Fruit fly (Drosophila melanogaster) whole organism, embryonic: ENCODE data around the gene HemK1.

Source experiments
- Atf3 ChIP-seq: fragments of 200-800 bp; sonication (Bioruptor generic); optimal IDR thresholded peaks from 3 replicates; lab custom pipeline; 2016; ENCODE audit warnings: missing biosample characterization, missing genetic modification characterization
- B-H1 ChIP-seq: fragments of 200-800 bp; sonication (Bioruptor generic); IDR thresholded peaks from 3 replicates; pipeline ENCODE4 v1.3.6; 2022; ENCODE audit warnings: missing biosample characterization, missing genetic modification characterization
- Bgb ChIP-seq: fragments of 200-800 bp; sonication (Bioruptor generic); IDR thresholded peaks from 2 replicates; pipeline ENCODE4 v1.3.6; 2022; ENCODE audit warnings: missing biosample characterization, missing genetic modification characterization; ENCODE audit not compliant: partially characterized antibody
- BtbVII ChIP-seq: fragments of 200-800 bp; sonication (Bioruptor generic); optimal IDR thresholded peaks from 3 replicates; lab custom pipeline; 2017; ENCODE audit warnings: missing biosample characterization, mild to moderate bottlenecking, missing genetic modification characterization
- CG10209 ChIP-seq: fragments of 200-800 bp; sonication (Bioruptor generic); optimal IDR thresholded peaks from 3 replicates; lab custom pipeline; 2017; ENCODE audit warnings: missing biosample characterization, mild to moderate bottlenecking, missing genetic modification characterization, missing genetic modification reagents
- CG1024 ChIP-seq: fragments of 200-800 bp; sonication (Bioruptor generic); IDR thresholded peaks from 2 replicates; pipeline ENCODE4 v1.3.6; 2022; ENCODE audit warnings: missing biosample characterization, missing genetic modification characterization
- CG11085 ChIP-seq: fragments of 200-800 bp; sonication (Bioruptor generic); IDR thresholded peaks from 2 replicates; pipeline ENCODE4 v1.3.6; 2022; ENCODE audit warnings: missing biosample characterization, missing genetic modification characterization
- CG11093 ChIP-seq: fragments of 200-800 bp; sonication (Bioruptor generic); IDR thresholded peaks from 3 replicates; pipeline ENCODE4 v1.3.6; 2022; ENCODE audit warnings: missing biosample characterization, missing genetic modification characterization
- CG11504 ChIP-seq: fragments of 200-800 bp; sonication (Bioruptor generic); optimal IDR thresholded peaks from 3 replicates; lab custom pipeline; 2019; ENCODE audit warnings: missing biosample characterization, mild to moderate bottlenecking, missing genetic modification characterization, moderate library complexity
- CG12219 ChIP-seq: fragments of 200-800 bp; sonication (Bioruptor generic); optimal IDR thresholded peaks from 3 replicates; lab custom pipeline; 2018; ENCODE audit warnings: missing biosample characterization, mild to moderate bottlenecking, missing genetic modification characterization
- CG1233 ChIP-seq: fragments of 200-800 bp; sonication (Bioruptor generic); optimal IDR thresholded peaks from 4 replicates; lab custom pipeline; 2018; ENCODE audit warnings: missing biosample characterization, mild to moderate bottlenecking, missing genetic modification characterization
- CG12391 ChIP-seq: fragments of 200-800 bp; sonication (Bioruptor generic); optimal IDR thresholded peaks from 3 replicates; lab custom pipeline; 2018; ENCODE audit warnings: missing biosample characterization, mild to moderate bottlenecking, missing genetic modification characterization, moderate library complexity
- CG12659 ChIP-seq: fragments of 200-800 bp; sonication (Bioruptor generic); optimal IDR thresholded peaks from 3 replicates; lab custom pipeline; 2017; ENCODE audit warnings: mild to moderate bottlenecking, missing biosample characterization, missing genetic modification reagents, missing genetic modification characterization
- CG15696 ChIP-seq: fragments of 200-800 bp; sonication (Bioruptor generic); optimal IDR thresholded peaks from 2 replicates; lab custom pipeline; 2019; ENCODE audit warnings: missing biosample characterization, mild to moderate bottlenecking, missing genetic modification characterization, moderate library complexity
- CG17385 ChIP-seq: fragments of 200-800 bp; sonication (Bioruptor generic); optimal IDR thresholded peaks from 3 replicates; lab custom pipeline; 2018; ENCODE audit warnings: missing biosample characterization, mild to moderate bottlenecking, missing genetic modification characterization
- CG17568 ChIP-seq: fragments of 200-800 bp; sonication (Bioruptor generic); optimal IDR thresholded peaks from 2 replicates; lab custom pipeline; 2018; ENCODE audit warnings: missing biosample characterization, mild to moderate bottlenecking, missing genetic modification characterization, moderate library complexity
- CG1792 ChIP-seq: fragments of 200-800 bp; sonication (Bioruptor generic); optimal IDR thresholded peaks from 2 replicates; lab custom pipeline; 2016; ENCODE audit warnings: missing biosample characterization, missing genetic modification characterization
- CG18476 ChIP-seq: fragments of 200-800 bp; sonication (Bioruptor generic); optimal IDR thresholded peaks from 2 replicates; lab custom pipeline; 2016; ENCODE audit warnings: missing biosample characterization, mild to moderate bottlenecking, missing genetic modification characterization
- CG30020 ChIP-seq: fragments of 200-800 bp; optimal IDR thresholded peaks from 2 replicates; lab custom pipeline; 2019; ENCODE audit warnings: missing biosample characterization, mild to moderate bottlenecking, missing genetic modification characterization, moderate library complexity
- CG31441 ChIP-seq: fragments of 200-800 bp; sonication (Bioruptor generic); IDR thresholded peaks from 2 replicates; pipeline ENCODE4 v1.3.6; 2022; ENCODE audit warnings: missing biosample characterization, missing genetic modification characterization
- CG4617 ChIP-seq: fragments of 200-800 bp; sonication (Bioruptor generic); optimal IDR thresholded peaks from 3 replicates; lab custom pipeline; 2016; ENCODE audit warnings: missing biosample characterization, missing genetic modification characterization, borderline replicate concordance
- CG8944 ChIP-seq: fragments of 200-800 bp; sonication (Bioruptor generic); optimal IDR thresholded peaks from 3 replicates; lab custom pipeline; 2016; ENCODE audit warnings: missing biosample characterization, missing genetic modification characterization
- CG9932 ChIP-seq: fragments of 200-800 bp; sonication (Bioruptor generic); IDR thresholded peaks from 2 replicates; pipeline ENCODE4 v1.3.6; 2022; ENCODE audit warnings: missing biosample characterization, missing genetic modification characterization
- CkIIα-i1 ChIP-seq: fragments of 200-800 bp; sonication (Bioruptor generic); IDR thresholded peaks from 2 replicates; pipeline ENCODE4 v1.3.6; 2022; ENCODE audit warnings: missing biosample characterization, missing genetic modification characterization
- GATAe ChIP-seq: fragments of 200-800 bp; sonication (Bioruptor generic); conservative IDR thresholded peaks from 2 replicates; pipeline ENCODE4 v1.3.6; 2022; ENCODE audit warnings: missing biosample characterization, missing genetic modification characterization
- Gug ChIP-seq: fragments of 200-800 bp; sonication (Bioruptor generic); IDR thresholded peaks from 4 replicates; pipeline ENCODE4 v1.3.6; 2022; ENCODE audit warnings: missing biosample characterization, missing genetic modification characterization
- Hmr ChIP-seq: fragments of 200-800 bp; sonication (Bioruptor generic); optimal IDR thresholded peaks from 3 replicates; lab custom pipeline; 2017; ENCODE audit warnings: mild to moderate bottlenecking, missing biosample characterization, missing genetic modification reagents, missing genetic modification characterization
- Hmx ChIP-seq: fragments of 200-800 bp; sonication (Bioruptor generic); optimal IDR thresholded peaks from 2 replicates; lab custom pipeline; 2016; ENCODE audit warnings: missing biosample characterization, missing genetic modification characterization
- Hr78 ChIP-seq, 2 experiments: fragments of 200-800 bp in 1 of 2; fragments of >200 bp in 1 of 2; sonication (Bioruptor generic) in 1 of 2; optimal IDR thresholded peaks; 2 replicates each; lab custom pipeline; 2017 to 2019; ENCODE audit warnings: missing biosample characterization in 2 of 2, missing genetic modification characterization in 2 of 2, mild to moderate bottlenecking in 1 of 2, moderate library complexity in 1 of 2
- Spps ChIP-seq: fragments of 200-800 bp; sonication (Bioruptor generic); optimal IDR thresholded peaks from 2 replicates; lab custom pipeline; 2018; ENCODE audit warnings: missing biosample characterization, mild to moderate bottlenecking, missing genetic modification characterization
- Xrp1 ChIP-seq: fragments of 200-800 bp; sonication (Bioruptor generic); IDR thresholded peaks from 2 replicates; pipeline ENCODE4 v1.3.6; 2022; ENCODE audit warnings: missing biosample characterization, missing genetic modification characterization
- ash1 ChIP-seq: fragments of 200-800 bp; sonication (Bioruptor generic); optimal IDR thresholded peaks from 2 replicates; lab custom pipeline; 2018; ENCODE audit warnings: missing biosample characterization, mild to moderate bottlenecking, missing genetic modification characterization
- br ChIP-seq: fragments of >200 bp; optimal IDR thresholded peaks from 2 replicates; lab custom pipeline; 2017
- chn ChIP-seq: fragments of 200-800 bp; sonication (Bioruptor generic); optimal IDR thresholded peaks from 2 replicates; lab custom pipeline; 2016; ENCODE audit warnings: missing biosample characterization, missing genetic modification characterization
- da ChIP-seq: fragments of 200-800 bp; sonication (Bioruptor generic); optimal IDR thresholded peaks from 2 replicates; lab custom pipeline; 2016; ENCODE audit warnings: missing biosample characterization, missing genetic modification characterization
- dysf ChIP-seq: fragments of 200-800 bp; sonication (Bioruptor generic); IDR thresholded peaks from 3 replicates; pipeline ENCODE4 v1.3.6; 2022; ENCODE audit warnings: missing biosample characterization, missing genetic modification characterization
- fu2 ChIP-seq: fragments of 200-800 bp; sonication (Bioruptor generic); optimal IDR thresholded peaks from 2 replicates; lab custom pipeline; 2016; ENCODE audit warnings: missing biosample characterization, missing genetic modification characterization
- ham ChIP-seq: fragments of 200-800 bp; sonication (Bioruptor generic); IDR thresholded peaks from 2 replicates; pipeline ENCODE4 v1.3.6; 2022; ENCODE audit warnings: missing biosample characterization, missing genetic modification characterization
- ind ChIP-seq: fragments of 200-800 bp; sonication (Bioruptor generic); optimal IDR thresholded peaks from 3 replicates; lab custom pipeline; 2016; ENCODE audit warnings: missing biosample characterization, missing genetic modification characterization
- mld ChIP-seq: fragments of 200-800 bp; sonication (Bioruptor generic); IDR thresholded peaks from 3 replicates; pipeline ENCODE4 v1.3.6; 2022; ENCODE audit warnings: missing biosample characterization, missing genetic modification characterization; ENCODE audit not compliant: partially characterized antibody
- nau ChIP-seq: fragments of 200-800 bp; sonication (Bioruptor generic); optimal IDR thresholded peaks from 3 replicates; lab custom pipeline; 2017; ENCODE audit warnings: missing biosample characterization, mild to moderate bottlenecking, missing genetic modification characterization, missing genetic modification reagents
- nmo ChIP-seq: fragments of 200-800 bp; sonication (Bioruptor generic); optimal IDR thresholded peaks from 2 replicates; lab custom pipeline; 2018; ENCODE audit warnings: missing biosample characterization, mild to moderate bottlenecking, missing genetic modification characterization, moderate library complexity
- oc ChIP-seq: fragments of 200-800 bp; sonication (Bioruptor generic); optimal IDR thresholded peaks from 2 replicates; lab custom pipeline; 2018; ENCODE audit warnings: missing biosample characterization, mild to moderate bottlenecking, missing genetic modification characterization, moderate library complexity
- pan ChIP-seq, 4 experiments: fragments of >200 bp in 3 of 4; fragments of 200-800 bp in 1 of 4; sonication (Bioruptor generic) in 1 of 4; optimal IDR thresholded peaks in 3 of 4; IDR thresholded peaks in 1 of 4; 2 replicates each; pipeline versions ENCODE4 v1.3.6 to Lab custom; 2017 to 2022; ENCODE audit warnings: missing biosample characterization in 2 of 4, missing genetic modification characterization in 2 of 4, mixed read lengths in 1 of 4
- pb ChIP-seq: fragments of 200-800 bp; sonication (Bioruptor generic); optimal IDR thresholded peaks from 3 replicates; lab custom pipeline; 2016; ENCODE audit warnings: missing biosample characterization, missing genetic modification characterization
- slou ChIP-seq: fragments of 200-800 bp; sonication (Bioruptor generic); optimal IDR thresholded peaks from 3 replicates; lab custom pipeline; 2016; ENCODE audit warnings: missing biosample characterization, missing genetic modification characterization
- slp2 ChIP-seq: fragments of 200-800 bp; sonication (Bioruptor generic); optimal IDR thresholded peaks from 2 replicates; lab custom pipeline; 2016; ENCODE audit warnings: missing biosample characterization, missing genetic modification characterization
- sna ChIP-seq: fragments of 200-800 bp; sonication (Bioruptor generic); IDR thresholded peaks from 2 replicates; pipeline ENCODE4 v1.3.6; 2022; ENCODE audit warnings: missing biosample characterization, missing genetic modification characterization; ENCODE audit not compliant: partially characterized antibody
- sr ChIP-seq: fragments of 200-800 bp; sonication (Bioruptor generic); IDR thresholded peaks from 3 replicates; pipeline ENCODE4 v1.3.6; 2022; ENCODE audit warnings: missing biosample characterization, missing genetic modification characterization
- vvl ChIP-seq: fragments of 200-800 bp; sonication (Bioruptor generic); IDR thresholded peaks from 2 replicates; pipeline ENCODE4 v1.3.6; 2022; ENCODE audit warnings: missing biosample characterization, missing genetic modification characterization
- zen ChIP-seq: fragments of 200-800 bp; sonication (Bioruptor generic); optimal IDR thresholded peaks from 3 replicates; lab custom pipeline; 2018; ENCODE audit warnings: missing biosample characterization, mild to moderate bottlenecking, missing genetic modification characterization, moderate library complexity

Gene HemK1

dm6 chr2L:6461497-6461896, 6.0 kb downstream of the HemK1 start (continued):
- TF ChIP-seq ham (no peak), Hmr (GFP tag; lab: Kevin White, UChicago) (peak; percentile 3), CG1233 (peak; percentile 7), pb (GFP tag; lab: Kevin White, UChicago) (no peak), CG17568 (GFP tag; lab: Kevin White, UChicago) (peak; percentile 54), CG12391 (tag; lab: Kevin White, UChicago) (no peak), CkIIα-i1 (GFP tag; lab: Robert Waterston, UW) (no peak), Gug (GFP tag; lab: Robert Waterston, UW) (no peak), Atf3 (no peak), nau (peak; percentile 56), CG31441 (GFP tag; lab: Robert Waterston, UW) (no peak), CG12659 (GFP tag; lab: Kevin White, UChicago) (peak; percentile 18), zen (no peak), CG18476 (GFP tag; lab: Kevin White, UChicago) (no peak), Spps (peak; percentile 27), Xrp1 (GFP tag; lab: Robert Waterston, UW) (peak; percentile 63), sr (GFP tag; lab: Robert Waterston, UW) (0 out of 3 replicates have a peak, but pooled peaks have one; percentile 23), CG15696 (tag; lab: Kevin White, UChicago) (no peak), GATAe (GFP tag; lab: Robert Waterston, UW) (no peak), CG8944 (GFP tag; lab: Kevin White, UChicago) (no peak), CG1792 (GFP tag; lab: Kevin White, UChicago) (no peak), pan (optimal IDR thresholded peaks at IDR 0.05; lab: Kevin White, UChicago) (no peak), pan (GFP tag; optimal IDR thresholded peaks at IDR 0.05 in 1 of 2, IDR thresholded peaks at IDR 0.05 in 1 of 2) (peak in 1 of 2 experiments; percentile 35), Hr78 (GFP tag; optimal IDR thresholded peaks at IDR 0.05; lab: Kevin White, UChicago) (no peak), sna (GFP tag; lab: Robert Waterston, UW) (no peak), dysf (no peak), Bgb (no peak), CG11504 (tag; lab: Kevin White, UChicago) (peak; percentile 46), CG30020 (tag; lab: Kevin White, UChicago) (no peak), CG11085 (GFP tag; lab: Robert Waterston, UW) (no peak), CG17385 (GFP tag; lab: Kevin White, UChicago) (peak; percentile 17), ind (GFP tag; lab: Kevin White, UChicago) (no peak), Hmx (no peak), CG11093 (no peak), B-H1 (GFP tag; lab: Robert Waterston, UW) (no peak; the same call in 2 of the 3 replicates), BtbVII (peak; percentile 59), CG1024 (no peak; the same call in 1 of the 2 replicates), fu2 (GFP tag; lab: Kevin White, UChicago) (no peak), CG9932 (GFP tag; lab: Robert Waterston, UW) (no peak), chn (GFP tag; lab: Kevin White, UChicago) (no peak), da (no peak), slou (GFP tag; lab: Kevin White, UChicago) (no peak), nmo (GFP tag; lab: Kevin White, UChicago) (peak; percentile 9), oc (tag; lab: Kevin White, UChicago) (peak; percentile 4), CG4617 (GFP tag; lab: Kevin White, UChicago) (no peak), CG10209 (GFP tag; lab: Kevin White, UChicago) (peak; percentile 26), br (lab: Kevin White, UChicago) (no peak), mld (GFP tag; lab: Robert Waterston, UW) (no peak), slp2 (GFP tag; lab: Kevin White, UChicago) (no peak), vvl (GFP tag; lab: Robert Waterston, UW) (peak; percentile 30), ash1 (GFP tag; lab: Kevin White, UChicago) (no peak), CG12219 (peak; percentile 56)
